Worm (Caenorhabditis elegans) whole organism, L4 larva: Measurements from ENCODE around the gene R09E10.13.

Experiments
- gei-8 ChIP-seq: fragments of 200-800 bp; sonication (Bioruptor generic); optimal IDR thresholded peaks from 2 replicates; lab custom pipeline; 2018; ENCODE audit warnings: mild to moderate bottlenecking, missing genetic modification characterization, missing compliant biosample characterization
- nhr-11 ChIP-seq: fragments of 150-350 bp; optimal IDR thresholded peaks from 2 replicates; lab custom pipeline; 2014; ENCODE audit warnings: missing biosample characterization, missing genetic modification characterization

DNA sequence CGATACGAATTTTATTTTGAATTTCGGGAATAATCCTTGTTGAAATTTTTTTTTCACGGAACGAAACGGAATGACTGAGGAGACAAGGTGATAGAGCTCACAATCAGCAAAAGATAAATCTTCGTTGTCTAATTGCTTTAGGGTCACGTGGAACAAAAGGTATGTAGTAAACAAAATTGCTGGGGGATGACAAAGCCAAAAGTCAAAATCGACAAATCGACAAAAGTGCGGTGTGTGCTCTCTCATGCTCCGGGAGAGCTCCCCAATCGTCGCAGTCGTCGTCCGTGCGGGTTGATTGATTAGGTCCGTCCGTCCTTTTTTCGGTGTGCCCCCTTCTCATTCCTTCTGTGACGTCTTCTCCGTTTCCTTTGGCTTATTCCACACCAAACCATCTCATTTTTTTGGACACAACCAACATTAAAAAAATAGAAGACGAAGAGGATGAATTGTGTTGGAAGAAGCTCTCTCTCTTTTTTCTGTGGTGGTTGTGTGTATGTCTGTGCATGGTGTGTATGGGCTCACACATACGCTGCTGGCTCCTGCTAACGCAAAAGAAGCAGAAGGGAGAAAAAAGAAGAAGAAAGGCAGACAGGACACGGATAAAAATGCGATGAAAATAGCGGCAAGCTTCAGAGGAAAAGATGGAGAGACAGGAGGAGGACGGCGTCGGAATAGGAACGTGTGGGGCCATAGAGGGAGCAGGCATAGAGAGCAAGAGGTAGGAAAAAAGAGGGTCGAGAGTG is 46.8 kb upstream of the R09E10.13 start:
- TF ChIP-seq nhr-11 (tag; lab: Kevin White, UChicago) (no peak), gei-8 (no peak)
